Worm (Caenorhabditis elegans) whole organism, young adult: ENCODE measurements around the gene srx-114.

Source experiments
- F22D6.2 ChIP-seq: sonication (generic microtip); optimal IDR thresholded peaks from 2 replicates; lab custom pipeline; 2016; ENCODE audit warnings: mild to moderate bottlenecking, missing genetic modification characterization, missing compliant biosample characterization
- F49E8.2 ChIP-seq: sonication (generic microtip); optimal IDR thresholded peaks from 3 replicates; lab custom pipeline; 2017; ENCODE audit warnings: missing genetic modification characterization, mild to moderate bottlenecking, missing compliant biosample characterization, antibody characterized with exemption, moderate library complexity; ENCODE audit not compliant: insufficient read depth
- F57C9.4 ChIP-seq: sonication (generic microtip); optimal IDR thresholded peaks from 2 replicates; lab custom pipeline; 2017; ENCODE audit warnings: mild to moderate bottlenecking, missing genetic modification characterization, missing compliant biosample characterization
- ama-1 ChIP-seq, 3 experiments: fragments of 150-350 bp in 1 of 3; sonication (generic microtip) in 2 of 3; optimal IDR thresholded peaks; 2 replicates each; lab custom pipeline; 2014 to 2018; ENCODE audit warnings: missing biosample characterization in 2 of 3, missing genetic modification characterization in 2 of 3, missing genetic modification reagents in 2 of 3
- ceh-79 ChIP-seq: sonication (generic microtip); optimal IDR thresholded peaks from 2 replicates; lab custom pipeline; 2017; ENCODE audit warnings: mild to moderate bottlenecking, missing genetic modification characterization, missing compliant biosample characterization
- dox-1 ChIP-seq: fragments of 200-800 bp; sonication (Bioruptor generic); IDR thresholded peaks from 2 replicates; pipeline ENCODE4 v1.3.6; 2022; ENCODE audit warnings: missing genetic modification reagents, missing genetic modification characterization, missing compliant biosample characterization
- lin-35 ChIP-seq, 3 experiments: fragments of 150-350 bp in 2 of 3; sonication (generic microtip) in 1 of 3; optimal IDR thresholded peaks; 2 replicates each; lab custom pipeline; 2014 to 2018; ENCODE audit warnings: missing biosample characterization in 3 of 3, missing genetic modification characterization in 3 of 3, missing genetic modification reagents in 3 of 3
- lin-54 ChIP-seq: fragments of 200-800 bp; sonication (Bioruptor generic); optimal IDR thresholded peaks from 2 replicates; lab custom pipeline; 2018; ENCODE audit warnings: mild to moderate bottlenecking, missing genetic modification characterization, missing compliant biosample characterization
- madf-3 ChIP-seq: fragments of 200-800 bp; sonication (Bioruptor generic); IDR thresholded peaks from 2 replicates; pipeline ENCODE4 v1.3.6; 2022; ENCODE audit warnings: missing genetic modification reagents, missing genetic modification characterization, missing compliant biosample characterization
- nfya-1 ChIP-seq: sonication (generic microtip); optimal IDR thresholded peaks from 2 replicates; lab custom pipeline; 2017; ENCODE audit warnings: antibody characterized with exemption, missing compliant biosample characterization, missing genetic modification characterization, borderline replicate concordance; ENCODE audit not compliant: insufficient read depth
- nhr-90 ChIP-seq: sonication (generic microtip); optimal IDR thresholded peaks from 2 replicates; lab custom pipeline; 2016; ENCODE audit warnings: missing genotype, mild to moderate bottlenecking, missing genetic modification characterization, missing compliant biosample characterization
- rpc-1 ChIP-seq, 2 experiments: fragments of 150-350 bp in 1 of 2; sonication (generic microtip) in 1 of 2; optimal IDR thresholded peaks; 2 replicates each; lab custom pipeline; 2014 to 2018; ENCODE audit warnings: missing biosample characterization in 1 of 2, missing genetic modification characterization in 1 of 2, missing genetic modification reagents in 1 of 2, missing genotype in 1 of 2
- zfh-2 ChIP-seq: fragments of 200-800 bp; sonication (Bioruptor generic); conservative IDR thresholded peaks from 2 replicates; pipeline ENCODE4 v1.3.6; 2022; ENCODE audit warnings: missing genetic modification reagents, missing genetic modification characterization, missing compliant biosample characterization

DNA sequence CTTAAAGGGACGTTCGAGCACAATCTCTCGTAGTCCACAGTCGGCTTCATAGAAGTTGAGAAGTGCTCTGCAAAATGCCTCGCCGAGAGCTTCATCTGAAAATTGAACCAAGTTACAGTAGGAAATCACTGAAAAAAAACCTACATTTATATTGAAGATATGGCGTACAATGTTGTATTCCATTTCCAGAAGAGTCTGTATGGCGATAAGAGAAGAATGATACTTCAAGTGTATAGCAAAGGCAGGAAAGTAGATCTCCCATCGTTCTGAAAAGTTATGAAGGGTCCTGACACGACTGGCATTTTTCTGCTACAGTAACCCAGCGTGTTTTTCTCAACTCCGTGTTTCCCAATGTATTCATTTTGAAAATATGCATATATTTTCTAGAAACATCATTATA is 48.7 kb downstream of the srx-114 start:
- no peak for TF ChIP-seq F22D6.2 (tag; lab: Kevin White, UChicago)
- TF ChIP-seq lin-35 (GFP tag; optimal IDR thresholded peaks at IDR 0.05; lab: Kevin White, UChicago): no peak
- no peak for TF ChIP-seq zfh-2
- no peak for TF ChIP-seq lin-54
- TF ChIP-seq ama-1 (optimal IDR thresholded peaks at IDR 0.05; lab: Kevin White, UChicago): no peak
- TF ChIP-seq ama-1 (GFP tag; optimal IDR thresholded peaks at IDR 0.05; lab: Kevin White, UChicago): no peak
- no peak for TF ChIP-seq nhr-90 (tag; lab: Kevin White, UChicago)
- no peak for TF ChIP-seq F49E8.2 (tag; lab: Kevin White, UChicago)
- TF ChIP-seq nfya-1 (tag; lab: Kevin White, UChicago): no peak
- TF ChIP-seq F57C9.4 (tag; lab: Kevin White, UChicago): no peak
- no peak for TF ChIP-seq madf-3 (GFP tag; lab: Robert Waterston, UW)
- no peak for TF ChIP-seq dox-1 (GFP tag; lab: Robert Waterston, UW)
- no peak for TF ChIP-seq rpc-1 (optimal IDR thresholded peaks at IDR 0.05; lab: Kevin White, UChicago)
- TF ChIP-seq rpc-1 (tag; optimal IDR thresholded peaks at IDR 0.05; lab: Kevin White, UChicago): no peak
- TF ChIP-seq ceh-79 (tag; lab: Kevin White, UChicago): no peak
